Fruit fly (Drosophila melanogaster): ENCODE data around the gene VhaM9.7-a.

DNA sequence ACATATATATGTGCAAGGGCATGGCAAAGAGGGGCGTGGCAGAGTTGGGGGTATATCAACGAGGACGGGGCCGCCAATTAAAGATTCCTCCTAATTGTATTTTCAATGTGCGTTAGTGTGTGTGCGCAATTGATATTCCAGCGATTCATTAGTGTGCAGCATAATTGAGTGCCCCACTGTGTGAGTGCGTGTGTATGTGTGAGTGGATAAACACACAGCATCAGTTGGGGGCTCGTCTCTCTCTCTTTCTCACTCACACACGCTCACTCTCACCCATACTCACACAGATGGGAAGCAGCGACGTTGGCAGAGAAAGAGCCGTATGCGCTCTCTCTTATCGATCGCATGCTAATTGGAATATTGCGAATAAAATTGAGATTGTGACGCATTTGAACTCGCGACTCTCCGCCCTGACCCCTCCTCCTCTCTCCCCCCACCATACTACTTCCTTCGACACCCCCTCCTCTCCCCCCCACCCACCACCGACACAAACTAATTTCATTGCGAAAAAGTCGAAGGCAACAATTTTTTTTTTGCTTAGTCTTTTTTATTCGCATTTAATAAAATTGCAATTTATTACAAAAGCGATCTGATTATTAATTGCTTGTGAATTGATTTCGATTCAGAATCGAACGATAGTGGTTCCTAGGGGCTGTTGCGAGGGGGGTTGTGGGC is 28.8 kb upstream of the VhaM9.7-a start:
- no peak for TF ChIP-seq Myc (optimal IDR thresholded peaks at IDR 0.05)
- TF ChIP-seq psq (optimal IDR thresholded peaks at IDR 0.05): no peak
- no peak for TF ChIP-seq ttk (optimal IDR thresholded peaks at IDR 0.05)
- TF ChIP-seq insv (optimal IDR thresholded peaks at IDR 0.05): no peak
- no peak for TF ChIP-seq h (optimal IDR thresholded peaks at IDR 0.05)
- TF ChIP-seq Sin3A (optimal IDR thresholded peaks at IDR 0.05): no peak

All from Kc167 (cell line).